Worm (Caenorhabditis elegans) whole organism, young adult: ENCODE data around the gene M01F1.9.
A peak's percentile ranks its signal among the peaks of the same experiment; 100 is the strongest.

Experiments used
- C06A6.2 ChIP-seq: fragments of 200-800 bp; sonication (Bioruptor generic); conservative IDR thresholded peaks from 2 replicates; pipeline ENCODE4 v1.3.6; 2022; ENCODE audit warnings: missing genetic modification characterization, missing compliant biosample characterization
- D2030.7 ChIP-seq: fragments of 200-800 bp; sonication (Bioruptor generic); IDR thresholded peaks from 2 replicates; pipeline ENCODE4 v1.3.6; 2022; ENCODE audit warnings: missing genetic modification reagents, missing genetic modification characterization, missing compliant biosample characterization
- F33H1.4 ChIP-seq: fragments of 200-800 bp; sonication (Bioruptor generic); IDR thresholded peaks from 2 replicates; pipeline ENCODE4 v1.3.6; 2022; ENCODE audit warnings: missing genetic modification reagents, missing genetic modification characterization, missing compliant biosample characterization
- F37B4.10 ChIP-seq: fragments of 200-800 bp; sonication (Bioruptor generic); IDR thresholded peaks from 2 replicates; pipeline ENCODE4 v1.3.6; 2022; ENCODE audit warnings: missing genetic modification characterization, missing compliant biosample characterization
- F57C9.4 ChIP-seq: sonication (generic microtip); optimal IDR thresholded peaks from 2 replicates; lab custom pipeline; 2017; ENCODE audit warnings: mild to moderate bottlenecking, missing genetic modification characterization, missing compliant biosample characterization
- K11D2.4 ChIP-seq: fragments of 200-800 bp; sonication (Bioruptor generic); IDR thresholded peaks from 2 replicates; pipeline ENCODE4 v1.3.6; 2022; ENCODE audit warnings: missing genetic modification reagents, missing genetic modification characterization, missing compliant biosample characterization
- Y53F4B.3 ChIP-seq: fragments of 200-800 bp; sonication (Bioruptor generic); IDR thresholded peaks from 2 replicates; pipeline ENCODE4 v1.3.6; 2022; ENCODE audit warnings: missing genetic modification reagents, missing genetic modification characterization, missing compliant biosample characterization
- Y79H2A.3 ChIP-seq: fragments of 200-800 bp; sonication (Bioruptor generic); conservative IDR thresholded peaks from 2 replicates; pipeline ENCODE4 v1.3.6; 2022; ENCODE audit warnings: missing genetic modification reagents, missing genetic modification characterization, missing compliant biosample characterization
- atf-7 ChIP-seq: sonication (generic microtip); optimal IDR thresholded peaks from 2 replicates; lab custom pipeline; 2017; ENCODE audit warnings: mild to moderate bottlenecking, missing genetic modification characterization, missing compliant biosample characterization
- cebp-1 ChIP-seq, 2 experiments: fragments of 200-800 bp in 1 of 2; sonication (Bioruptor generic) in 1 of 2; sonication (generic microtip) in 1 of 2; IDR thresholded peaks in 1 of 2; optimal IDR thresholded peaks in 1 of 2; 2 replicates each; pipeline versions ENCODE4 v1.3.6 to Lab custom; 2017 to 2022; ENCODE audit warnings: missing compliant biosample characterization in 2 of 2, missing genetic modification characterization in 2 of 2, mild to moderate bottlenecking in 1 of 2, missing genetic modification reagents in 1 of 2, moderate library complexity in 1 of 2
- ceh-40 ChIP-seq: fragments of 200-800 bp; sonication (Bioruptor generic); IDR thresholded peaks from 2 replicates; pipeline ENCODE4 v1.3.6; 2022; ENCODE audit warnings: missing genetic modification characterization, missing compliant biosample characterization
- chd-7 ChIP-seq: sonication (generic microtip); optimal IDR thresholded peaks from 2 replicates; lab custom pipeline; 2016; ENCODE audit warnings: mild to moderate bottlenecking, missing genetic modification characterization, moderate library complexity, missing compliant biosample characterization
- dox-1 ChIP-seq: fragments of 200-800 bp; sonication (Bioruptor generic); IDR thresholded peaks from 2 replicates; pipeline ENCODE4 v1.3.6; 2022; ENCODE audit warnings: missing genetic modification reagents, missing genetic modification characterization, missing compliant biosample characterization
- dpl-1 ChIP-seq: fragments of 150-350 bp; optimal IDR thresholded peaks from 2 replicates; lab custom pipeline; 2014; ENCODE audit warnings: missing biosample characterization, missing genetic modification reagents, missing genetic modification characterization
- efl-1 ChIP-seq: fragments of 150-350 bp; optimal IDR thresholded peaks from 2 replicates; lab custom pipeline; 2014; ENCODE audit warnings: missing biosample characterization, missing genetic modification reagents, missing genetic modification characterization
- egl-18 ChIP-seq: fragments of 200-800 bp; sonication (Bioruptor generic); IDR thresholded peaks from 2 replicates; pipeline ENCODE4 v1.3.6; 2022; ENCODE audit warnings: missing genetic modification reagents, missing genetic modification characterization, missing compliant biosample characterization
- ets-4 ChIP-seq: fragments of 200-800 bp; sonication (Bioruptor generic); optimal IDR thresholded peaks from 2 replicates; lab custom pipeline; 2018; ENCODE audit warnings: mild to moderate bottlenecking, missing genetic modification characterization, missing compliant biosample characterization
- hmg-1.2 ChIP-seq: fragments of 200-800 bp; sonication (Bioruptor generic); IDR thresholded peaks from 2 replicates; pipeline ENCODE4 v1.3.6; 2022; ENCODE audit warnings: missing genetic modification reagents, missing genetic modification characterization, missing compliant biosample characterization
- hmg-20 ChIP-seq: fragments of 200-800 bp; sonication (Bioruptor generic); IDR thresholded peaks from 2 replicates; pipeline ENCODE4 v1.3.6; 2022; ENCODE audit warnings: missing genetic modification reagents, missing genetic modification characterization, missing compliant biosample characterization
- let-607 ChIP-seq, 2 experiments: fragments of 200-800 bp in 1 of 2; sonication (Bioruptor generic) in 1 of 2; sonication (generic microtip) in 1 of 2; optimal IDR thresholded peaks; 2 replicates each; lab custom pipeline; 2016 to 2018; ENCODE audit warnings: mild to moderate bottlenecking in 2 of 2, missing compliant biosample characterization in 2 of 2, missing genetic modification characterization in 2 of 2, moderate library complexity in 2 of 2, missing genotype in 1 of 2
- lin-35 ChIP-seq, 3 experiments: fragments of 150-350 bp in 2 of 3; sonication (generic microtip) in 1 of 3; optimal IDR thresholded peaks; 2 replicates each; lab custom pipeline; 2014 to 2018; ENCODE audit warnings: missing biosample characterization in 3 of 3, missing genetic modification characterization in 3 of 3, missing genetic modification reagents in 3 of 3
- lin-40 ChIP-seq: sonication (generic microtip); optimal IDR thresholded peaks from 2 replicates; lab custom pipeline; 2016; ENCODE audit warnings: missing genetic modification characterization, mild to moderate bottlenecking, missing compliant biosample characterization, missing genotype, missing genetic modification reagents
- lin-54 ChIP-seq: fragments of 200-800 bp; sonication (Bioruptor generic); optimal IDR thresholded peaks from 2 replicates; lab custom pipeline; 2018; ENCODE audit warnings: mild to moderate bottlenecking, missing genetic modification characterization, missing compliant biosample characterization
- lir-1 ChIP-seq: fragments of 200-800 bp; sonication (Bioruptor generic); conservative IDR thresholded peaks from 2 replicates; pipeline ENCODE4 v1.3.6; 2022; ENCODE audit warnings: missing genetic modification reagents, missing genetic modification characterization, missing compliant biosample characterization
- madf-10 ChIP-seq: sonication (generic microtip); optimal IDR thresholded peaks from 2 replicates; lab custom pipeline; 2016; ENCODE audit warnings: mild to moderate bottlenecking, missing genetic modification characterization, missing compliant biosample characterization
- madf-3 ChIP-seq: fragments of 200-800 bp; sonication (Bioruptor generic); IDR thresholded peaks from 2 replicates; pipeline ENCODE4 v1.3.6; 2022; ENCODE audit warnings: missing genetic modification reagents, missing genetic modification characterization, missing compliant biosample characterization
- madf-8 ChIP-seq: fragments of 200-800 bp; sonication (Bioruptor generic); conservative IDR thresholded peaks from 2 replicates; pipeline ENCODE4 v1.3.6; 2022; ENCODE audit warnings: missing genetic modification reagents, missing genetic modification characterization, missing compliant biosample characterization
- mcd-1 ChIP-seq: fragments of 200-800 bp; sonication (Bioruptor generic); IDR thresholded peaks from 2 replicates; pipeline ENCODE4 v1.3.6; 2022; ENCODE audit warnings: missing genetic modification reagents, missing genetic modification characterization, missing compliant biosample characterization
- mes-4 ChIP-seq: sonication (generic microtip); optimal IDR thresholded peaks from 2 replicates; lab custom pipeline; 2016; ENCODE audit warnings: missing genotype, missing genetic modification characterization, missing compliant biosample characterization
- mxl-1 ChIP-seq: sonication (generic microtip); optimal IDR thresholded peaks from 2 replicates; lab custom pipeline; 2016; ENCODE audit warnings: missing genetic modification characterization, missing compliant biosample characterization
- nfya-2 ChIP-seq: fragments of 200-800 bp; sonication (Bioruptor generic); IDR thresholded peaks from 2 replicates; pipeline ENCODE4 v1.3.6; 2022; ENCODE audit warnings: missing genetic modification reagents, missing genetic modification characterization, missing compliant biosample characterization
- nhr-120 ChIP-seq: fragments of 200-800 bp; sonication (Bioruptor generic); IDR thresholded peaks from 2 replicates; pipeline ENCODE4 v1.3.6; 2022; ENCODE audit warnings: missing genetic modification characterization, missing compliant biosample characterization
- nhr-80 ChIP-seq: sonication (generic microtip); optimal IDR thresholded peaks from 2 replicates; lab custom pipeline; 2016; ENCODE audit warnings: missing genetic modification characterization, missing compliant biosample characterization
- rcor-1 ChIP-seq: fragments of 200-800 bp; sonication (Bioruptor generic); IDR thresholded peaks from 2 replicates; pipeline ENCODE4 v1.3.6; 2022; ENCODE audit warnings: missing genetic modification reagents, missing genetic modification characterization, missing compliant biosample characterization
- snpc-1.1 ChIP-seq: sonication (generic microtip); optimal IDR thresholded peaks from 2 replicates; lab custom pipeline; 2017; ENCODE audit warnings: missing genetic modification characterization, mild to moderate bottlenecking, missing compliant biosample characterization, antibody characterized with exemption, moderate library complexity, missing genotype, missing genetic modification reagents; ENCODE audit not compliant: insufficient read depth
- snpc-3.4 ChIP-seq: sonication (generic microtip); optimal IDR thresholded peaks from 2 replicates; lab custom pipeline; 2017; ENCODE audit warnings: missing genetic modification characterization, mild to moderate bottlenecking, missing compliant biosample characterization, antibody characterized with exemption, moderate library complexity, missing genotype, missing genetic modification reagents
- somi-1 ChIP-seq: fragments of 200-800 bp; sonication (Bioruptor generic); optimal IDR thresholded peaks from 2 replicates; lab custom pipeline; 2018; ENCODE audit warnings: mild to moderate bottlenecking, missing genetic modification characterization, missing compliant biosample characterization
- sptf-2 ChIP-seq: fragments of 200-800 bp; sonication (Bioruptor generic); optimal IDR thresholded peaks from 2 replicates; lab custom pipeline; 2018; ENCODE audit warnings: mild to moderate bottlenecking, missing genetic modification characterization, missing compliant biosample characterization
- tbp1 ChIP-seq: fragments of 200-800 bp; sonication (Bioruptor generic); optimal IDR thresholded peaks from 2 replicates; lab custom pipeline; 2018; ENCODE audit warnings: mild to moderate bottlenecking, missing genetic modification characterization, missing compliant biosample characterization
- tbx-9 ChIP-seq: sonication (generic microtip); optimal IDR thresholded peaks from 2 replicates; lab custom pipeline; 2016; ENCODE audit warnings: borderline replicate concordance, missing genetic modification characterization, inconsistent platforms, missing compliant biosample characterization
- zim-3 ChIP-seq: sonication (generic microtip); optimal IDR thresholded peaks from 2 replicates; lab custom pipeline; 2017; ENCODE audit warnings: mild to moderate bottlenecking, missing genetic modification characterization, moderate library complexity, missing compliant biosample characterization
- ztf-18 ChIP-seq: sonication (generic microtip); optimal IDR thresholded peaks from 2 replicates; lab custom pipeline; 2016; ENCODE audit warnings: missing genotype, mild to moderate bottlenecking, missing genetic modification characterization, missing compliant biosample characterization
- ztf-22 ChIP-seq: fragments of 200-800 bp; sonication (Bioruptor generic); optimal IDR thresholded peaks from 2 replicates; lab custom pipeline; 2018; ENCODE audit warnings: mild to moderate bottlenecking, missing genetic modification characterization, moderate library complexity, missing compliant biosample characterization

The M01F1.9 gene

ce11 chrIII:3520417-3520816 is 21.6 kb upstream of the M01F1.9 start:
- TF ChIP-seq lin-40 (tag; lab: Kevin White, UChicago) (peak; percentile 8), chd-7 (tag; lab: Kevin White, UChicago) (peak; percentile 22), atf-7 (tag; lab: Kevin White, UChicago) (peak; percentile 47), let-607 (tag; optimal IDR thresholded peaks at IDR 0.05; lab: Kevin White, UChicago) (peak; percentile 70 to 76), nhr-120 (no peak), madf-10 (tag; lab: Kevin White, UChicago) (peak; percentile 3), tbp1 (peak; percentile 23), cebp-1 (GFP tag; IDR thresholded peaks at IDR 0.05; lab: Robert Waterston, UW) (no peak), cebp-1 (tag; optimal IDR thresholded peaks at IDR 0.05; lab: Kevin White, UChicago) (peak; percentile 61), hmg-1.2 (GFP tag; lab: Robert Waterston, UW) (peak; percentile 63; the same call in 1 of the 2 replicates), ztf-22 (peak; percentile 50), nhr-80 (tag; lab: Kevin White, UChicago) (peak; percentile 87), F37B4.10 (GFP tag; lab: Robert Waterston, UW) (no peak), dox-1 (GFP tag; lab: Robert Waterston, UW) (peak; percentile 34; the same call in 1 of the 2 replicates), nfya-2 (GFP tag; lab: Robert Waterston, UW) (no peak), somi-1 (no peak), Y79H2A.3 (GFP tag; lab: Robert Waterston, UW) (no peak), dpl-1 (no peak), ets-4 (GFP tag; lab: Kevin White, UChicago) (peak; percentile 41)

ce11 chrIII:3519505-3519904 is 20.6 kb upstream of the M01F1.9 start, which contains the start of gene hmit-1.3:
hmit-1.3 (minus strand) TSS chrIII:3519607.
- TF ChIP-seq Y53F4B.3 (GFP tag; lab: Robert Waterston, UW) (no peak), ztf-18 (no peak), nhr-80 (tag; lab: Kevin White, UChicago) (peak; percentile 8), madf-8 (no peak)

- TF ChIP-seq Y53F4B.3 (GFP tag; lab: Robert Waterston, UW) (no peak), nfya-2 (GFP tag; lab: Robert Waterston, UW) (no peak), tbx-9 (tag; lab: Kevin White, UChicago) (no peak), lir-1 (GFP tag; lab: Robert Waterston, UW) (no peak), rcor-1 (no peak), madf-10 (tag; lab: Kevin White, UChicago) (no peak), ceh-40 (GFP tag; lab: Robert Waterston, UW) (no peak), snpc-3.4 (tag; lab: Kevin White, UChicago) (no peak), mes-4 (tag; lab: Kevin White, UChicago) (no peak), madf-3 (no peak), F33H1.4 (GFP tag; lab: Robert Waterston, UW) (no peak), egl-18 (GFP tag; lab: Robert Waterston, UW) (no peak), C06A6.2 (GFP tag; lab: Robert Waterston, UW) (no peak), hmg-20 (no peak)
- TF ChIP-seq, all 124 proteins: peak for 0
Observed at ce11 chrIII:3511808-3512207, 13.0 kb upstream of the M01F1.9 start.

ce11 chrIII:3509908-3510307 is 11.1 kb upstream of the M01F1.9 start, which contains the start of the genes M01F1.4 and mrpl-35:
M01F1.4 (minus strand) TSS chrIII:3510033.
mrpl-35 (plus strand) TSS chrIII:3510237.
- TF ChIP-seq lin-54, result peak; percentile 16
- no peak for TF ChIP-seq mcd-1 (GFP tag; lab: Robert Waterston, UW)
- no peak for TF ChIP-seq efl-1 (GFP tag; lab: Kevin White, UChicago)
- TF ChIP-seq mxl-1 (tag; lab: Kevin White, UChicago), result no peak
- no peak for TF ChIP-seq F37B4.10 (GFP tag; lab: Robert Waterston, UW)
- TF ChIP-seq lin-40 (tag; lab: Kevin White, UChicago), result peak; percentile 1
- TF ChIP-seq F57C9.4, result no peak
- no peak for TF ChIP-seq ets-4 (GFP tag; lab: Kevin White, UChicago)
- TF ChIP-seq sptf-2 (GFP tag; lab: Kevin White, UChicago), result no peak
- TF ChIP-seq zim-3, result no peak
- TF ChIP-seq K11D2.4 (GFP tag; lab: Robert Waterston, UW), result no peak
- TF ChIP-seq lin-35 (GFP tag; optimal IDR thresholded peaks at IDR 0.05; lab: Kevin White, UChicago), result peak in 1 of 3 experiments; percentile 9
- TF ChIP-seq nhr-120, result 0 out of 2 replicates have a peak, but pooled peaks have one; percentile 22
- no peak for TF ChIP-seq snpc-1.1 (tag; lab: Kevin White, UChicago)
- TF ChIP-seq D2030.7 (GFP tag; lab: Robert Waterston, UW), result peak; percentile 31; the same call in 1 of the 2 replicates
